Worm (Caenorhabditis elegans) whole organism, early embryonic: ENCODE measurements around the gene Y51H4A.937.

ENCODE experiments used
- ama-1 ChIP-seq: fragments of 150-350 bp; optimal IDR thresholded peaks from 2 replicates; lab custom pipeline; 2014
- ceh-13 ChIP-seq: fragments of 200-800 bp; sonication (Bioruptor generic); optimal IDR thresholded peaks from 2 replicates; lab custom pipeline; 2018; ENCODE audit warnings: mild to moderate bottlenecking, missing genetic modification characterization, missing compliant biosample characterization
- hmbx-1 ChIP-seq: sonication (generic microtip); optimal IDR thresholded peaks from 2 replicates; lab custom pipeline; 2016; ENCODE audit warnings: mild to moderate bottlenecking, missing genetic modification characterization, missing compliant biosample characterization
- scrt-1 ChIP-seq: fragments of 200-800 bp; sonication (Bioruptor generic); IDR thresholded peaks from 2 replicates; pipeline ENCODE4 v1.3.6; 2022; ENCODE audit warnings: missing genetic modification characterization, missing compliant biosample characterization
- tbx-37 ChIP-seq: fragments of 200-800 bp; sonication (Bioruptor generic); conservative IDR thresholded peaks from 2 replicates; pipeline ENCODE4 v1.3.6; 2022; ENCODE audit warnings: missing genetic modification reagents, missing genetic modification characterization, missing compliant biosample characterization

DNA sequence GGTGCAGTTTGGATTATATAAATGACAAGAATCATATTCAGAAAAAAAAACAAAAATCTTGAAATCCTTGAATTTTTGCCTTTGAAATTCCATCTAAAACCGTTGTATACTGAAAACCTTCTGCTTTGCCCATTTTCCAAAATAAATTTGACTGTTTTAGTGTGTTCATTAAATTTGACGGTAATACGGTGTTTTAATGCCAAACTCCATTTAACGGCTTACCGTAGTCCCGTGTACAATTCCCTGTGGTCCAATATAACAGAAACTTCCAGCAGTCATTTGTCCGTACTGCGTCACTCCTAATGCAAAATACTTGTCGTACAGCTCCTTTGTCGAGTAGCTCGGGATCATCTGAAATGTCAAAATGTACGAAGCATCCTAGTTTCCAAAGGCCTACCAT lies 12.1 kb downstream of the Y51H4A.937 start:
- no peak for TF ChIP-seq ceh-13 (GFP tag; lab: Kevin White, UChicago)
- TF ChIP-seq ama-1 (lab: Kevin White, UChicago): no peak
- no peak for TF ChIP-seq tbx-37 (GFP tag; lab: Robert Waterston, UW)
- TF ChIP-seq scrt-1 (GFP tag; lab: Robert Waterston, UW): no peak
- no peak for TF ChIP-seq hmbx-1 (tag; lab: Kevin White, UChicago)
